Worm (Caenorhabditis elegans) whole organism, L1 larva: ENCODE measurements around the gene C32H11.3.
A peak's percentile ranks its signal among the peaks of the same experiment; 100 is the strongest.

Experiments used
- C04F5.9 ChIP-seq: sonication (generic microtip); optimal IDR thresholded peaks from 2 replicates; lab custom pipeline; 2016; ENCODE audit warnings: missing genetic modification characterization, missing compliant biosample characterization
- Y116A8C.19 ChIP-seq: sonication (generic microtip); optimal IDR thresholded peaks from 2 replicates; lab custom pipeline; 2016; ENCODE audit warnings: missing compliant biosample characterization, missing genetic modification characterization, borderline replicate concordance
- aha-1 ChIP-seq: fragments of 150-350 bp; optimal IDR thresholded peaks from 2 replicates; lab custom pipeline; 2014; ENCODE audit warnings: missing biosample characterization, missing genetic modification characterization
- alr-1 ChIP-seq: fragments of 200-800 bp; sonication (Bioruptor generic); optimal IDR thresholded peaks from 2 replicates; lab custom pipeline; 2018; ENCODE audit warnings: borderline replicate concordance, mild to moderate bottlenecking, missing genetic modification characterization, missing compliant biosample characterization
- ama-1 ChIP-seq: fragments of 150-350 bp; optimal IDR thresholded peaks from 2 replicates; lab custom pipeline; 2014
- blmp-1 ChIP-seq: fragments of 150-350 bp; optimal IDR thresholded peaks from 2 replicates; lab custom pipeline; 2014; ENCODE audit warnings: missing biosample characterization, missing genetic modification characterization
- ceh-8 ChIP-seq: fragments of 200-800 bp; sonication (Bioruptor generic); optimal IDR thresholded peaks from 2 replicates; lab custom pipeline; 2018; ENCODE audit warnings: mild to moderate bottlenecking, missing genetic modification characterization, moderate library complexity, missing compliant biosample characterization
- ceh-90 ChIP-seq: sonication (generic microtip); optimal IDR thresholded peaks from 2 replicates; lab custom pipeline; 2016; ENCODE audit warnings: missing genetic modification characterization, missing compliant biosample characterization
- ces-1 ChIP-seq: fragments of 150-350 bp; optimal IDR thresholded peaks from 2 replicates; lab custom pipeline; 2014; ENCODE audit warnings: missing biosample characterization, missing genetic modification reagents, missing genetic modification characterization
- efl-3 ChIP-seq: fragments of 200-800 bp; sonication (Bioruptor generic); optimal IDR thresholded peaks from 2 replicates; lab custom pipeline; 2018; ENCODE audit warnings: mild to moderate bottlenecking, missing genetic modification characterization, missing compliant biosample characterization
- elt-2 ChIP-seq: sonication (generic microtip); optimal IDR thresholded peaks from 2 replicates; lab custom pipeline; 2016; ENCODE audit warnings: missing genetic modification characterization, mild to moderate bottlenecking, inconsistent platforms, missing compliant biosample characterization, missing genetic modification reagents
- fkh-10 ChIP-seq: sonication (generic microtip); optimal IDR thresholded peaks from 2 replicates; lab custom pipeline; 2017; ENCODE audit warnings: missing biosample characterization, missing genetic modification reagents, missing genetic modification characterization
- fkh-4 ChIP-seq: sonication (generic microtip); optimal IDR thresholded peaks from 2 replicates; lab custom pipeline; 2016; ENCODE audit warnings: missing compliant biosample characterization, missing genetic modification characterization, borderline replicate concordance
- hlh-4 ChIP-seq: sonication (generic microtip); optimal IDR thresholded peaks from 2 replicates; lab custom pipeline; 2016; ENCODE audit warnings: mild to moderate bottlenecking, missing genetic modification characterization, missing compliant biosample characterization
- hpl-2 ChIP-seq: fragments of 150-350 bp; optimal IDR thresholded peaks from 2 replicates; lab custom pipeline; 2014; ENCODE audit warnings: missing biosample characterization, missing genetic modification reagents, missing genetic modification characterization
- jun-1 ChIP-seq: fragments of 150-350 bp; optimal IDR thresholded peaks from 2 replicates; lab custom pipeline; 2014; ENCODE audit warnings: missing biosample characterization, missing genetic modification reagents, missing genetic modification characterization
- lin-13 ChIP-seq: fragments of 150-350 bp; optimal IDR thresholded peaks from 2 replicates; lab custom pipeline; 2014; ENCODE audit warnings: missing biosample characterization, missing genetic modification reagents, missing genetic modification characterization
- lin-15B ChIP-seq: fragments of 150-350 bp; sonication (generic microtip); optimal IDR thresholded peaks from 3 replicates; lab custom pipeline; 2014; ENCODE audit warnings: missing biosample characterization, missing genetic modification characterization
- lin-39 ChIP-seq: fragments of 150-350 bp; optimal IDR thresholded peaks from 2 replicates; lab custom pipeline; 2014; ENCODE audit warnings: missing biosample characterization, missing genetic modification reagents, missing genetic modification characterization
- nhr-11 ChIP-seq: fragments of 150-350 bp; optimal IDR thresholded peaks from 2 replicates; lab custom pipeline; 2014; ENCODE audit warnings: missing biosample characterization, missing genetic modification characterization
- nhr-237 ChIP-seq: fragments of 150-350 bp; optimal IDR thresholded peaks from 2 replicates; lab custom pipeline; 2014; ENCODE audit warnings: missing biosample characterization, missing genetic modification characterization
- nhr-77 ChIP-seq: fragments of 150-350 bp; optimal IDR thresholded peaks from 2 replicates; lab custom pipeline; 2014; ENCODE audit warnings: missing biosample characterization, missing genetic modification characterization
- nhr-85 ChIP-seq: sonication (generic microtip); peaks from one replicate; lab custom pipeline; 2016; ENCODE audit warnings: missing genetic modification characterization, inconsistent platforms, missing compliant biosample characterization
- nhr-90 ChIP-seq: sonication (generic microtip); optimal IDR thresholded peaks from 2 replicates; lab custom pipeline; 2016; ENCODE audit warnings: mild to moderate bottlenecking, missing genetic modification characterization, missing compliant biosample characterization; ENCODE audit not compliant: poor library complexity
- pax-3 ChIP-seq: fragments of 200-800 bp; sonication (Bioruptor generic); optimal IDR thresholded peaks from 2 replicates; lab custom pipeline; 2018; ENCODE audit warnings: mild to moderate bottlenecking, missing genetic modification characterization, moderate library complexity, missing compliant biosample characterization
- pqm-1 ChIP-seq: sonication (generic microtip); optimal IDR thresholded peaks from 3 replicates; lab custom pipeline; 2017; ENCODE audit warnings: missing biosample characterization, missing genetic modification characterization
- skn-1 ChIP-seq: fragments of 150-350 bp; optimal IDR thresholded peaks from 2 replicates; lab custom pipeline; 2014; ENCODE audit warnings: missing biosample characterization, missing genetic modification characterization
- snpc-4 ChIP-seq: fragments of 150-350 bp; optimal IDR thresholded peaks from 2 replicates; lab custom pipeline; 2014; ENCODE audit warnings: missing biosample characterization, missing genetic modification characterization
- sox-4 ChIP-seq: sonication (generic microtip); optimal IDR thresholded peaks from 2 replicates; lab custom pipeline; 2016; ENCODE audit warnings: missing genetic modification characterization, missing compliant biosample characterization
- sptf-1 ChIP-seq: fragments of 150-350 bp; optimal IDR thresholded peaks from 2 replicates; lab custom pipeline; 2014; ENCODE audit warnings: missing biosample characterization, missing genetic modification characterization
- sup-37 ChIP-seq: fragments of 200-800 bp; sonication (Bioruptor generic); optimal IDR thresholded peaks from 2 replicates; lab custom pipeline; 2018; ENCODE audit warnings: mild to moderate bottlenecking, missing genetic modification characterization, missing compliant biosample characterization
- swsn-7 ChIP-seq: sonication (generic microtip); optimal IDR thresholded peaks from 2 replicates; lab custom pipeline; 2016; ENCODE audit warnings: missing genetic modification characterization, missing compliant biosample characterization
- tbx-2 ChIP-seq: sonication (generic microtip); optimal IDR thresholded peaks from 2 replicates; lab custom pipeline; 2016; ENCODE audit warnings: missing genetic modification characterization, missing compliant biosample characterization
- unc-130 ChIP-seq: fragments of 150-350 bp; optimal IDR thresholded peaks from 2 replicates; lab custom pipeline; 2017; ENCODE audit warnings: missing biosample characterization, missing genetic modification characterization, inconsistent platforms
- unc-86 ChIP-seq: sonication (generic microtip); optimal IDR thresholded peaks from 2 replicates; lab custom pipeline; 2016; ENCODE audit warnings: missing genetic modification characterization, missing compliant biosample characterization
- unc-98 ChIP-seq: fragments of 200-800 bp; sonication (Bioruptor generic); IDR thresholded peaks from 2 replicates; pipeline ENCODE4 v1.3.6; 2022; ENCODE audit warnings: missing genetic modification characterization, missing compliant biosample characterization
- ztf-4 ChIP-seq: fragments of 150-350 bp; optimal IDR thresholded peaks from 2 replicates; lab custom pipeline; 2014; ENCODE audit warnings: missing biosample characterization, missing genetic modification characterization

C32H11.3 gene

ce11 chrIV:12918256-12918655, at the start of gene C32H11.3:
TSS of gene C32H11.3 (plus strand) at chrIV:12918556.
- TF ChIP-seq hlh-4: peak; percentile 46
- TF ChIP-seq aha-1 (tag; lab: Kevin White, UChicago): no peak

ce11 chrIV:12869383-12869782, 49.0 kb upstream of the C32H11.3 start:
- no peak for TF ChIP-seq lin-15B
- TF ChIP-seq elt-2 (tag; lab: Kevin White, UChicago): peak; percentile 34
- no peak for TF ChIP-seq nhr-77 (tag; lab: Kevin White, UChicago)
- TF ChIP-seq aha-1 (tag; lab: Kevin White, UChicago): no peak

ce11 chrIV:12869812-12870211, 48.5 kb upstream of the C32H11.3 start:
- TF ChIP-seq ceh-90 (tag; lab: Kevin White, UChicago) (no peak), unc-130 (tag; lab: Kevin White, UChicago) (no peak), lin-39 (tag; lab: Kevin White, UChicago) (no peak), nhr-85 (tag; lab: Kevin White, UChicago) (no peak), nhr-90 (tag; lab: Kevin White, UChicago) (no peak), swsn-7 (tag; lab: Kevin White, UChicago) (no peak), ces-1 (no peak), unc-86 (tag; lab: Kevin White, UChicago) (no peak), skn-1 (tag; lab: Kevin White, UChicago) (no peak), jun-1 (tag; lab: Kevin White, UChicago) (no peak), tbx-2 (tag; lab: Kevin White, UChicago) (no peak), nhr-11 (tag; lab: Kevin White, UChicago) (no peak), blmp-1 (tag; lab: Kevin White, UChicago) (no peak), sup-37 (GFP tag; lab: Kevin White, UChicago) (no peak), elt-2 (tag; lab: Kevin White, UChicago) (no peak), sptf-1 (tag; lab: Kevin White, UChicago) (no peak), unc-98 (no peak), fkh-10 (no peak), aha-1 (tag; lab: Kevin White, UChicago) (no peak), alr-1 (no peak)

ce11 chrIV:12870315-12870714, 48.0 kb upstream of the C32H11.3 start:
- TF ChIP-seq aha-1 (tag; lab: Kevin White, UChicago) (no peak), unc-130 (tag; lab: Kevin White, UChicago) (no peak), fkh-4 (tag; lab: Kevin White, UChicago) (no peak), fkh-10 (no peak), lin-39 (tag; lab: Kevin White, UChicago) (no peak), snpc-4 (tag; lab: Kevin White, UChicago) (no peak), ama-1 (lab: Kevin White, UChicago) (no peak), tbx-2 (tag; lab: Kevin White, UChicago) (no peak), C04F5.9 (tag; lab: Kevin White, UChicago) (no peak), pqm-1 (tag; lab: Kevin White, UChicago) (no peak), unc-98 (no peak), pax-3 (tag; lab: Kevin White, UChicago) (no peak), sox-4 (tag; lab: Kevin White, UChicago) (no peak), Y116A8C.19 (no peak), efl-3 (GFP tag; lab: Kevin White, UChicago) (no peak), nhr-237 (tag; lab: Kevin White, UChicago) (no peak)

- TF ChIP-seq pax-3 (tag; lab: Kevin White, UChicago): no peak
- peak; percentile 73 for TF ChIP-seq elt-2 (tag; lab: Kevin White, UChicago)
- TF ChIP-seq ztf-4 (tag; lab: Kevin White, UChicago): no peak
- no peak for TF ChIP-seq ceh-8
- TF ChIP-seq Y116A8C.19: no peak
- no peak for TF ChIP-seq hpl-2 (GFP tag; lab: Kevin White, UChicago)
- TF ChIP-seq lin-13 (GFP tag; lab: Kevin White, UChicago): no peak
Observed at ce11 chrIV:12871445-12871947, 46.9 kb upstream of the C32H11.3 start, which contains the start of gene clec-187. TSS of gene clec-187 (minus strand) at chrIV:12871495.
